Worm (Caenorhabditis elegans): ENCODE data around the gene R144.13.

R144.13 gene

ce11 chrIII:5018116-5018689 is 4.9 kb upstream of the R144.13 start, which contains the start of gene wip-1 (continued):
- TF ChIP-seq zfp-3 (GFP tag; conservative IDR thresholded peaks at IDR 0.05) (peak; percentile 94), nhr-77 (tag; optimal IDR thresholded peaks at IDR 0.05) (peak; percentile 98), spr-1 (tag; optimal IDR thresholded peaks at IDR 0.05) (peak; percentile 96), madf-9 (GFP tag; conservative IDR thresholded peaks at IDR 0.05) (peak; percentile 97), lin-13 (GFP tag; optimal IDR thresholded peaks at IDR 0.05) (peak; percentile 97), T26A8.4 (GFP tag; IDR thresholded peaks at IDR 0.05) (peak; percentile 98), nhr-11 (tag; optimal IDR thresholded peaks at IDR 0.05) (peak; percentile 98), F10B5.3 (tag; optimal IDR thresholded peaks at IDR 0.05) (peak; percentile 93), aha-1 (tag) (peak; percentile 100), zfp-2 (tag; optimal IDR thresholded peaks at IDR 0.05) (peak; percentile 85), ceh-20 (GFP tag; IDR thresholded peaks at IDR 0.05) (peak; percentile 95), skn-1 (tag; optimal IDR thresholded peaks at IDR 0.05) (no peak), lin-29 (GFP tag; IDR thresholded peaks at IDR 0.05) (peak; percentile 91), nhr-76 (tag; optimal IDR thresholded peaks at IDR 0.05) (peak; percentile 53), rbr-2 (tag; optimal IDR thresholded peaks at IDR 0.05) (peak; percentile 98), hlh-11 (tag; optimal IDR thresholded peaks at IDR 0.05) (peak; percentile 98), nhr-25 (tag; optimal IDR thresholded peaks at IDR 0.05; ENCODE audit: borderline replicate concordance, insufficient read depth) (peak; percentile 95), zip-2 (tag; optimal IDR thresholded peaks at IDR 0.05) (peak; percentile 88), daf-12 (tag; optimal IDR thresholded peaks at IDR 0.05) (no peak), nhr-42 (GFP tag; IDR thresholded peaks at IDR 0.05) (peak; percentile 94), mdl-1 (tag; optimal IDR thresholded peaks at IDR 0.05) (peak; percentile 20 to 82), F26F4.8 (GFP tag; conservative IDR thresholded peaks at IDR 0.05) (no peak), aly-2 (tag; optimal IDR thresholded peaks at IDR 0.05) (no peak), saeg-2 (GFP tag; IDR thresholded peaks at IDR 0.05) (peak; percentile 87; the same call in 1 of the 2 replicates), mxl-2 (GFP tag; conservative IDR thresholded peaks at IDR 0.05) (peak; percentile 62), ZK546.5 (tag; optimal IDR thresholded peaks at IDR 0.05) (peak in 1 of 2 experiments; percentile 53), Y105C5A.15 (GFP tag; IDR thresholded peaks at IDR 0.05) (peak; percentile 84; the same call in 1 of the 2 replicates), pha-4 (GFP tag; IDR thresholded peaks at IDR 0.05) (peak; percentile 96), pha-4 (tag; optimal IDR thresholded peaks at IDR 0.05) (peak; percentile 73), ZK337.2 (GFP tag; IDR thresholded peaks at IDR 0.05) (peak; percentile 69; the same call in 1 of the 2 replicates), fkh-10 (GFP tag; optimal IDR thresholded peaks at IDR 0.05) (peak; percentile 85), ceh-44 (GFP tag; IDR thresholded peaks at IDR 0.05) (peak; percentile 46; the same call in 1 of the 2 replicates), nhr-48 (tag; optimal IDR thresholded peaks at IDR 0.05) (peak; percentile 91), zip-11 (GFP tag; IDR thresholded peaks at IDR 0.05) (no peak), Y5F2A.4 (GFP tag; optimal IDR thresholded peaks at IDR 0.05) (peak; percentile 77), dmd-9 (GFP tag; IDR thresholded peaks at IDR 0.05) (peak; percentile 94), unc-39 (tag; optimal IDR thresholded peaks at IDR 0.05) (peak; percentile 19), mes-2 (tag; optimal IDR thresholded peaks at IDR 0.05; ENCODE audit: poor library complexity, severe bottlenecking) (peak; percentile 96), ama-1 (optimal IDR thresholded peaks at IDR 0.05) (peak; percentile 36), lin-15B (tag; optimal IDR thresholded peaks at IDR 0.05) (peak; percentile 65), snpc-4 (tag; optimal IDR thresholded peaks at IDR 0.05) (peak; percentile 52), gei-8 (GFP tag; optimal IDR thresholded peaks at IDR 0.05) (peak; percentile 11), Y75B8A.6 (GFP tag; IDR thresholded peaks at IDR 0.05) (no peak), pqm-1 (tag; optimal IDR thresholded peaks at IDR 0.05) (peak; percentile 54), jun-1 (tag; optimal IDR thresholded peaks at IDR 0.05) (peak; percentile 95), Y48G9A.11 (GFP tag; IDR thresholded peaks at IDR 0.05) (peak; percentile 83), mxl-3 (GFP tag; optimal IDR thresholded peaks at IDR 0.05) (peak; percentile 97), duxl-1 (tag; optimal IDR thresholded peaks at IDR 0.05; ENCODE audit: poor library complexity) (peak; percentile 94), vab-7 (GFP tag; IDR thresholded peaks at IDR 0.05) (peak; percentile 88), set-16 (GFP tag; IDR thresholded peaks at IDR 0.05) (peak; percentile 60), attf-4 (tag; optimal IDR thresholded peaks at IDR 0.05) (peak; percentile 3)

Data from whole organism, L4 larva.